Fruit fly (Drosophila melanogaster) whole organism, embryonic: ENCODE measurements around the gene Acat2.
A peak's percentile ranks its signal among the peaks of the same experiment; 100 is the strongest.

Experiments used
- Bteb2 ChIP-seq: fragments of 200-800 bp; sonication (Bioruptor generic); optimal IDR thresholded peaks from 2 replicates; lab custom pipeline; 2016; ENCODE audit warnings: missing biosample characterization, missing genetic modification characterization
- CG15269 ChIP-seq: fragments of 200-800 bp; sonication (Bioruptor generic); optimal IDR thresholded peaks from 2 replicates; lab custom pipeline; 2018; ENCODE audit warnings: missing biosample characterization, mild to moderate bottlenecking, missing genetic modification characterization, moderate library complexity
- CrebB ChIP-seq: fragments of 200-800 bp; sonication (Bioruptor generic); optimal IDR thresholded peaks from 3 replicates; lab custom pipeline; 2018; ENCODE audit warnings: missing biosample characterization, mild to moderate bottlenecking, missing genetic modification characterization
- Hr78 ChIP-seq, 2 experiments: fragments of 200-800 bp in 1 of 2; fragments of >200 bp in 1 of 2; sonication (Bioruptor generic) in 1 of 2; optimal IDR thresholded peaks; 2 replicates each; lab custom pipeline; 2017 to 2019; ENCODE audit warnings: missing biosample characterization in 2 of 2, missing genetic modification characterization in 2 of 2, mild to moderate bottlenecking in 1 of 2, moderate library complexity in 1 of 2
- eve ChIP-seq, 2 experiments: fragments of >200 bp; optimal IDR thresholded peaks; 2 replicates each; lab custom pipeline; 2017; ENCODE audit warnings: missing biosample characterization in 2 of 2, missing genetic modification characterization in 2 of 2
- nerfin-1 ChIP-seq: fragments of 200-800 bp; sonication (Bioruptor generic); optimal IDR thresholded peaks from 3 replicates; lab custom pipeline; 2019; ENCODE audit warnings: missing biosample characterization, mild to moderate bottlenecking, missing genetic modification characterization, moderate library complexity
- sd ChIP-seq: fragments of 200-800 bp; sonication (Bioruptor generic); optimal IDR thresholded peaks from 3 replicates; lab custom pipeline; 2018; ENCODE audit warnings: missing biosample characterization, mild to moderate bottlenecking, missing genetic modification characterization, moderate library complexity
- tna ChIP-seq: fragments of 200-800 bp; sonication (Bioruptor generic); IDR thresholded peaks from 2 replicates; pipeline ENCODE4 v1.3.6; 2022; ENCODE audit warnings: missing biosample characterization, missing genetic modification characterization; ENCODE audit not compliant: partially characterized antibody

DNA sequence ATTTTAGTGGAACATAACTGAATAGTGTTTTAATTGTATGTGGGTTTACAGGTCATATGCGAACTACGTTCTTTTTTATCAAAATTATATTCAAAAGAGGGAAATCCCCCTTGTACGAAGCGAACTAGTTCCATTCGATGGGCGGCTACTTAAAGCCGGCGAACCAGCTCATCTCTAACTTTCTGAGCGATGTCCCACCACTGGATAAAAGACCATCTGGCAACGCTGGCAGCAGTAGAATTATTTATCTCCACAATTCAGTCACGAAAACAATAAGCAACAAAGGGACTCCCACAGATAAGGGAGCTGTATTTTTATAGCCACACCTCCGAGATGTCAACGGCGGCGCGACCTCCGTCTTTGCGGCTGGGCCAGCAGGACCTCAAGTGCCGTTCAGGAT is 7.1 kb upstream of the Acat2 start, which contains the start of gene Rabex-5:
- peak; percentile 52 for TF ChIP-seq nerfin-1 (tag; lab: Kevin White, UChicago)
- no peak for TF ChIP-seq eve (GFP tag; optimal IDR thresholded peaks at IDR 0.05; lab: Kevin White, UChicago)
- no peak for TF ChIP-seq CG15269
- no peak for TF ChIP-seq Hr78 (GFP tag; optimal IDR thresholded peaks at IDR 0.05; lab: Kevin White, UChicago)
- TF ChIP-seq Bteb2 (GFP tag; lab: Kevin White, UChicago) = peak; percentile 36
- no peak for TF ChIP-seq sd (tag; lab: Kevin White, UChicago)
- peak; percentile 18 for TF ChIP-seq CrebB (tag; lab: Kevin White, UChicago)
- peak; percentile 74 for TF ChIP-seq tna
